Worm (Caenorhabditis elegans) whole organism, L4 larva: ENCODE results near the gene C05D10.4.
A peak's percentile ranks its signal among the peaks of the same experiment; 100 is the strongest.

Experiments used
- F10B5.3 ChIP-seq: sonication (generic microtip); optimal IDR thresholded peaks from 2 replicates; lab custom pipeline; 2016; ENCODE audit warnings: mild to moderate bottlenecking, missing genetic modification characterization, missing compliant biosample characterization
- F26F4.8 ChIP-seq: fragments of 200-800 bp; sonication (Bioruptor generic); conservative IDR thresholded peaks from 2 replicates; pipeline ENCODE4 v1.3.6; 2022; ENCODE audit warnings: missing genetic modification characterization, missing compliant biosample characterization
- F44E2.7 ChIP-seq: fragments of 200-800 bp; sonication (Bioruptor generic); IDR thresholded peaks from 2 replicates; pipeline ENCODE4 v2.1.2; 2022; ENCODE audit warnings: missing genetic modification characterization, missing compliant biosample characterization
- R02D3.7 ChIP-seq: fragments of 150-350 bp; sonication (generic microtip); optimal IDR thresholded peaks from 3 replicates; lab custom pipeline; 2014; ENCODE audit warnings: missing biosample characterization, missing genetic modification characterization
- T20F7.1 ChIP-seq: fragments of 200-800 bp; sonication (Bioruptor generic); optimal IDR thresholded peaks from 2 replicates; lab custom pipeline; 2018; ENCODE audit warnings: mild to moderate bottlenecking, missing genetic modification characterization, missing compliant biosample characterization
- Y48G9A.11 ChIP-seq: fragments of 200-800 bp; sonication (Bioruptor generic); IDR thresholded peaks from 2 replicates; pipeline ENCODE4 v1.3.6; 2022; ENCODE audit warnings: missing genetic modification reagents, missing genetic modification characterization, missing compliant biosample characterization
- Y5F2A.4 ChIP-seq: fragments of 200-800 bp; sonication (Bioruptor generic); optimal IDR thresholded peaks from 2 replicates; lab custom pipeline; 2018; ENCODE audit warnings: mild to moderate bottlenecking, missing genetic modification characterization, missing compliant biosample characterization
- Y75B8A.6 ChIP-seq: fragments of 200-800 bp; sonication (Bioruptor generic); IDR thresholded peaks from 2 replicates; pipeline ENCODE4 v1.3.6; 2022; ENCODE audit warnings: missing genetic modification reagents, missing genetic modification characterization, missing compliant biosample characterization
- ZK546.5 ChIP-seq, 2 experiments: sonication (generic microtip); optimal IDR thresholded peaks; 2 replicates each; lab custom pipeline; 2017; ENCODE audit warnings: missing biosample characterization in 2 of 2, missing genetic modification characterization in 2 of 2
- aha-1 ChIP-seq: fragments of 150-350 bp; peaks from one replicate; lab custom pipeline; 2014; ENCODE audit warnings: missing biosample characterization, missing genetic modification characterization
- ama-1 ChIP-seq: fragments of 150-350 bp; optimal IDR thresholded peaks from 2 replicates; lab custom pipeline; 2014; ENCODE audit warnings: inconsistent platforms, mixed read lengths
- attf-4 ChIP-seq: sonication (generic microtip); optimal IDR thresholded peaks from 3 replicates; lab custom pipeline; 2017; ENCODE audit warnings: missing biosample characterization, missing genetic modification characterization
- ceh-28 ChIP-seq: fragments of 150-350 bp; optimal IDR thresholded peaks from 2 replicates; lab custom pipeline; 2014; ENCODE audit warnings: missing biosample characterization, missing genetic modification reagents, missing genetic modification characterization
- ceh-62 ChIP-seq: sonication (generic microtip); optimal IDR thresholded peaks from 2 replicates; lab custom pipeline; 2017; ENCODE audit warnings: missing biosample characterization, missing genetic modification characterization
- ceh-82 ChIP-seq: sonication (generic microtip); optimal IDR thresholded peaks from 2 replicates; lab custom pipeline; 2017; ENCODE audit warnings: missing biosample characterization, missing genetic modification characterization
- ces-1 ChIP-seq: fragments of 150-350 bp; sonication (generic microtip); optimal IDR thresholded peaks from 4 replicates; lab custom pipeline; 2014; ENCODE audit warnings: missing biosample characterization, missing genetic modification reagents, missing genetic modification characterization
- cey-2 ChIP-seq: sonication (generic microtip); optimal IDR thresholded peaks from 3 replicates; lab custom pipeline; 2017; ENCODE audit warnings: missing genetic modification characterization, mild to moderate bottlenecking, missing compliant biosample characterization, antibody characterized with exemption, borderline replicate concordance; ENCODE audit not compliant: insufficient read depth
- ctbp-1 ChIP-seq: fragments of 200-800 bp; sonication (Bioruptor generic); IDR thresholded peaks from 2 replicates; pipeline ENCODE4 v1.3.6; 2022; ENCODE audit warnings: missing genetic modification reagents, missing genetic modification characterization, missing compliant biosample characterization
- daf-12 ChIP-seq: fragments of 150-350 bp; optimal IDR thresholded peaks from 2 replicates; lab custom pipeline; 2014; ENCODE audit warnings: missing biosample characterization, missing genetic modification reagents, missing genetic modification characterization
- daf-16 ChIP-seq, 3 experiments: sonication (generic microtip); optimal IDR thresholded peaks; 2 replicates each; lab custom pipeline; 2016 to 2017; ENCODE audit warnings: missing genetic modification characterization in 3 of 3, missing genetic modification reagents in 3 of 3, mild to moderate bottlenecking in 2 of 3, missing compliant biosample characterization in 2 of 3, missing biosample characterization in 1 of 3, moderate library complexity in 1 of 3
- daf-19 ChIP-seq: fragments of 200-800 bp; sonication (Bioruptor generic); conservative IDR thresholded peaks from 2 replicates; pipeline ENCODE4 v1.3.6; 2022; ENCODE audit warnings: missing genetic modification characterization, missing compliant biosample characterization
- daf-8 ChIP-seq: fragments of 200-800 bp; sonication (Bioruptor generic); IDR thresholded peaks from 2 replicates; pipeline ENCODE4 v1.3.6; 2022; ENCODE audit warnings: missing genetic modification characterization, missing compliant biosample characterization
- dmd-6 ChIP-seq: fragments of 200-800 bp; sonication (Bioruptor generic); IDR thresholded peaks from 2 replicates; pipeline ENCODE4 v1.3.6; 2022; ENCODE audit warnings: missing genetic modification reagents, missing genetic modification characterization, missing compliant biosample characterization
- dmd-8 ChIP-seq: fragments of 200-800 bp; sonication (Bioruptor generic); IDR thresholded peaks from 2 replicates; pipeline ENCODE4 v1.3.6; 2022; ENCODE audit warnings: missing genetic modification characterization, missing compliant biosample characterization
- fkh-10 ChIP-seq: fragments of 150-350 bp; optimal IDR thresholded peaks from 2 replicates; lab custom pipeline; 2014; ENCODE audit warnings: missing biosample characterization, missing genetic modification reagents, missing genetic modification characterization
- jun-1 ChIP-seq: fragments of 150-350 bp; optimal IDR thresholded peaks from 2 replicates; lab custom pipeline; 2014; ENCODE audit warnings: missing biosample characterization, missing genetic modification reagents, missing genetic modification characterization
- lin-1 ChIP-seq: fragments of 200-800 bp; sonication (Bioruptor generic); IDR thresholded peaks from 2 replicates; pipeline ENCODE4 v1.3.6; 2022; ENCODE audit warnings: missing genetic modification reagents, missing genetic modification characterization, missing compliant biosample characterization
- lin-13 ChIP-seq: fragments of 150-350 bp; optimal IDR thresholded peaks from 2 replicates; lab custom pipeline; 2014; ENCODE audit warnings: missing biosample characterization, missing genetic modification reagents, missing genetic modification characterization
- lin-29 ChIP-seq: fragments of 200-800 bp; sonication (Bioruptor generic); IDR thresholded peaks from 2 replicates; pipeline ENCODE4 v1.3.6; 2022; ENCODE audit warnings: missing genetic modification reagents, missing genetic modification characterization, missing compliant biosample characterization
- lin-38 ChIP-seq: fragments of 200-800 bp; sonication (Bioruptor generic); IDR thresholded peaks from 2 replicates; pipeline ENCODE4 v1.3.6; 2022; ENCODE audit warnings: missing genetic modification reagents, missing genetic modification characterization, missing compliant biosample characterization
- lin-39 ChIP-seq: fragments of 150-350 bp; optimal IDR thresholded peaks from 2 replicates; lab custom pipeline; 2014; ENCODE audit warnings: missing biosample characterization, missing genetic modification reagents, missing genetic modification characterization
- madf-5 ChIP-seq, 2 experiments: fragments of 200-800 bp; sonication (Bioruptor generic); IDR thresholded peaks; 2 replicates each; pipeline ENCODE4 v1.3.6; 2022; ENCODE audit warnings: missing compliant biosample characterization in 2 of 2, missing genetic modification characterization in 2 of 2
- mdt-29 ChIP-seq: fragments of 200-800 bp; sonication (Bioruptor generic); IDR thresholded peaks from 2 replicates; pipeline ENCODE4 v1.3.6; 2022; ENCODE audit warnings: missing genetic modification reagents, missing genetic modification characterization, missing compliant biosample characterization
- mes-2 ChIP-seq: sonication (generic microtip); optimal IDR thresholded peaks from 2 replicates; lab custom pipeline; 2016; ENCODE audit warnings: missing genotype, mild to moderate bottlenecking, missing genetic modification characterization, missing compliant biosample characterization; ENCODE audit not compliant: poor library complexity, severe bottlenecking
- nhr-237 ChIP-seq: sonication (generic microtip); optimal IDR thresholded peaks from 2 replicates; lab custom pipeline; 2017; ENCODE audit warnings: missing biosample characterization, missing genetic modification characterization
- nhr-28 ChIP-seq: fragments of 150-350 bp; optimal IDR thresholded peaks from 2 replicates; lab custom pipeline; 2014; ENCODE audit warnings: missing biosample characterization, missing genetic modification characterization
- nhr-48 ChIP-seq: sonication (generic microtip); optimal IDR thresholded peaks from 2 replicates; lab custom pipeline; 2016; ENCODE audit warnings: mild to moderate bottlenecking, missing genetic modification characterization, missing compliant biosample characterization
- nhr-77 ChIP-seq: fragments of 150-350 bp; optimal IDR thresholded peaks from 2 replicates; lab custom pipeline; 2014; ENCODE audit warnings: missing biosample characterization, missing genetic modification characterization
- php-3 ChIP-seq: fragments of 200-800 bp; sonication (Bioruptor generic); IDR thresholded peaks from 2 replicates; pipeline ENCODE4 v1.3.6; 2022; ENCODE audit warnings: missing genetic modification reagents, missing genetic modification characterization, missing compliant biosample characterization
- pqm-1 ChIP-seq: sonication (generic microtip); optimal IDR thresholded peaks from 2 replicates; lab custom pipeline; 2017; ENCODE audit warnings: missing biosample characterization, missing genetic modification characterization
- set-16 ChIP-seq: fragments of 200-800 bp; sonication (Bioruptor generic); IDR thresholded peaks from 2 replicates; pipeline ENCODE4 v1.3.6; 2022; ENCODE audit warnings: missing genetic modification reagents, missing genetic modification characterization, missing compliant biosample characterization
- skn-1 ChIP-seq: fragments of 150-350 bp; optimal IDR thresholded peaks from 2 replicates; lab custom pipeline; 2014; ENCODE audit warnings: missing biosample characterization, missing genetic modification characterization
- snpc-1.2 ChIP-seq: fragments of 200-800 bp; sonication (Bioruptor generic); IDR thresholded peaks from 2 replicates; pipeline ENCODE4 v1.3.6; 2022; ENCODE audit warnings: missing genetic modification reagents, missing genetic modification characterization, missing compliant biosample characterization
- snpc-4 ChIP-seq: fragments of 150-350 bp; optimal IDR thresholded peaks from 2 replicates; lab custom pipeline; 2014; ENCODE audit warnings: missing biosample characterization, missing genetic modification characterization
- spr-1 ChIP-seq: sonication (generic microtip); optimal IDR thresholded peaks from 2 replicates; lab custom pipeline; 2016; ENCODE audit warnings: mild to moderate bottlenecking, missing genetic modification characterization, missing compliant biosample characterization
- spr-3 ChIP-seq: fragments of 200-800 bp; sonication (Bioruptor generic); optimal IDR thresholded peaks from 2 replicates; lab custom pipeline; 2018; ENCODE audit warnings: mild to moderate bottlenecking, missing genetic modification characterization, missing compliant biosample characterization
- tra-1 ChIP-seq: fragments of 200-800 bp; sonication (Bioruptor generic); IDR thresholded peaks from 2 replicates; pipeline ENCODE4 v1.3.6; 2022; ENCODE audit warnings: missing genetic modification reagents, missing genetic modification characterization, missing compliant biosample characterization
- vab-7 ChIP-seq: fragments of 200-800 bp; sonication (Bioruptor generic); IDR thresholded peaks from 2 replicates; pipeline ENCODE4 v1.3.6; 2022; ENCODE audit warnings: missing genetic modification reagents, missing genetic modification characterization, missing compliant biosample characterization
- zfp-2 ChIP-seq: sonication (generic microtip); optimal IDR thresholded peaks from 2 replicates; lab custom pipeline; 2016; ENCODE audit warnings: mild to moderate bottlenecking, missing genetic modification characterization, missing compliant biosample characterization
- zip-11 ChIP-seq: fragments of 200-800 bp; sonication (Bioruptor generic); IDR thresholded peaks from 2 replicates; pipeline ENCODE4 v1.3.6; 2022; ENCODE audit warnings: missing genetic modification characterization, missing compliant biosample characterization
- zip-2 ChIP-seq: fragments of 150-350 bp; optimal IDR thresholded peaks from 2 replicates; lab custom pipeline; 2014; ENCODE audit warnings: missing biosample characterization, missing genetic modification characterization
- ztf-7 ChIP-seq: fragments of 150-350 bp; optimal IDR thresholded peaks from 2 replicates; lab custom pipeline; 2014; ENCODE audit warnings: missing biosample characterization, missing genetic modification characterization

The C05D10.4 gene

DNA sequence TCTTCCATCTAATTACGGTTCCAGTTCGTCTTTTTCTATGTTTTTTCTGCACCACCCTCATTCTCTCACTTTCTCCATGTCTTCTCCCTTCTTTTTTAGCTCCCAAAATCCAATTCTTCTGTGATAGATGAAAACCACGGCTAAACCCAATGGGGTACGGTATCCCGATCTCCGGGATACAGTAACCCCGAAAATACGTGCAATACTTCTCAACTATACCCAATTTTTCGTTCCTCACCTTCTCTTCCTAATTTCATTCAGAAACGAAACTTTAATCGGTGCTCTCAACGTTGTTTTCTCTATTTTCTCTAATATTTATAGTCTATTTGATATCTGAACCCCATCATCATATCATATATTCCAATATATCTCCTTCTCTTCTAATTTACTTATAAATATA lies 21.0 kb upstream of the C05D10.4 start (continued):
- TF ChIP-seq Y5F2A.4 (GFP tag; lab: Kevin White, UChicago) (peak; percentile 11), Y48G9A.11 (peak; percentile 64; the same call in 1 of the 2 replicates), fkh-10 (GFP tag; lab: Kevin White, UChicago) (no peak), zip-2 (tag; lab: Kevin White, UChicago) (no peak), php-3 (GFP tag; lab: Robert Waterston, UW) (peak; percentile 42; the same call in 1 of the 2 replicates), ceh-82 (tag; lab: Kevin White, UChicago) (no peak), daf-19 (GFP tag; lab: Robert Waterston, UW) (peak; percentile 76), ztf-7 (no peak), snpc-1.2 (GFP tag; lab: Robert Waterston, UW) (no peak; the same call in 1 of the 2 replicates), ZK546.5 (tag; optimal IDR thresholded peaks at IDR 0.05; lab: Kevin White, UChicago) (no peak), nhr-28 (tag; lab: Kevin White, UChicago) (no peak), ctbp-1 (GFP tag; lab: Robert Waterston, UW) (no peak; the same call in 1 of the 2 replicates), ceh-62 (no peak), madf-5 (GFP tag; IDR thresholded peaks at IDR 0.05; lab: Robert Waterston, UW) (peak; percentile 35 to 52; a peak in 1 of 4 replicates), aha-1 (no peak), dmd-6 (no peak), R02D3.7 (tag; lab: Kevin White, UChicago) (no peak), ama-1 (lab: Kevin White, UChicago) (peak; percentile 41), T20F7.1 (GFP tag; lab: Kevin White, UChicago) (no peak), F26F4.8 (GFP tag; lab: Robert Waterston, UW) (no peak), snpc-4 (tag; lab: Kevin White, UChicago) (no peak), nhr-48 (tag; lab: Kevin White, UChicago) (no peak), pqm-1 (tag; lab: Kevin White, UChicago) (no peak), vab-7 (GFP tag; lab: Robert Waterston, UW) (no peak), lin-1 (GFP tag; lab: Robert Waterston, UW) (no peak), daf-12 (no peak), spr-3 (no peak), F10B5.3 (tag; lab: Kevin White, UChicago) (no peak), dmd-8 (no peak), jun-1 (tag; lab: Kevin White, UChicago) (no peak), F44E2.7 (GFP tag; lab: Robert Waterston, UW) (no peak), lin-13 (GFP tag; lab: Kevin White, UChicago) (no peak), lin-39 (no peak), cey-2 (no peak), set-16 (GFP tag; lab: Robert Waterston, UW) (no peak), Y75B8A.6 (GFP tag; lab: Robert Waterston, UW) (0 out of 2 replicates have a peak, but pooled peaks have one; percentile 37), skn-1 (no peak), mdt-29 (0 out of 2 replicates have a peak, but pooled peaks have one; percentile 22), daf-16 (GFP tag; optimal IDR thresholded peaks at IDR 0.05; lab: Kevin White, UChicago) (peak in 1 of 2 experiments; percentile 39), daf-16 (tag; optimal IDR thresholded peaks at IDR 0.05; lab: Kevin White, UChicago) (no peak), lin-38 (GFP tag; lab: Robert Waterston, UW) (peak; percentile 45), tra-1 (GFP tag; lab: Robert Waterston, UW) (0 out of 2 replicates have a peak, but pooled peaks have one; percentile 3), ceh-28 (tag; lab: Kevin White, UChicago) (no peak), daf-8 (GFP tag; lab: Robert Waterston, UW) (no peak), zip-11 (GFP tag; lab: Robert Waterston, UW) (no peak), nhr-77 (tag; lab: Kevin White, UChicago) (no peak), spr-1 (tag; lab: Kevin White, UChicago) (no peak), nhr-237 (tag; lab: Kevin White, UChicago) (no peak), ces-1 (no peak), zfp-2 (no peak), attf-4 (tag; lab: Kevin White, UChicago) (no peak), mes-2 (tag; lab: Kevin White, UChicago) (peak; percentile 15), lin-29 (GFP tag; lab: Robert Waterston, UW) (no peak)
